Worm (Caenorhabditis elegans) whole organism, late embryonic: ENCODE results near the gene msp-81.

ENCODE experiments used
- T23F11.4 ChIP-seq: fragments of 200-800 bp; sonication (Bioruptor generic); optimal IDR thresholded peaks from 2 replicates; lab custom pipeline; 2018; ENCODE audit warnings: mild to moderate bottlenecking, missing genetic modification characterization, missing compliant biosample characterization
- Y22D7AL.16 ChIP-seq: sonication (generic microtip); optimal IDR thresholded peaks from 2 replicates; lab custom pipeline; 2016; ENCODE audit warnings: missing genetic modification characterization, missing compliant biosample characterization
- ceh-19 ChIP-seq: fragments of 200-800 bp; sonication (Bioruptor generic); optimal IDR thresholded peaks from 2 replicates; lab custom pipeline; 2018; ENCODE audit warnings: mild to moderate bottlenecking, missing genetic modification characterization, missing compliant biosample characterization
- ceh-31 ChIP-seq: sonication (generic microtip); optimal IDR thresholded peaks from 2 replicates; lab custom pipeline; 2016; ENCODE audit warnings: missing genetic modification characterization, missing compliant biosample characterization
- ceh-45 ChIP-seq: fragments of 200-800 bp; sonication (Bioruptor generic); IDR thresholded peaks from 2 replicates; pipeline ENCODE4 v1.3.6; 2022; ENCODE audit warnings: missing genetic modification reagents, missing genetic modification characterization, missing compliant biosample characterization
- ceh-48 ChIP-seq: sonication (generic microtip); optimal IDR thresholded peaks from 2 replicates; lab custom pipeline; 2016; ENCODE audit warnings: missing genetic modification characterization, inconsistent platforms, missing compliant biosample characterization
- ceh-6 ChIP-seq: fragments of 200-800 bp; sonication (Bioruptor generic); optimal IDR thresholded peaks from 2 replicates; lab custom pipeline; 2018; ENCODE audit warnings: mild to moderate bottlenecking, missing genetic modification characterization, missing compliant biosample characterization
- fkh-10 ChIP-seq: fragments of 150-350 bp; optimal IDR thresholded peaks from 2 replicates; lab custom pipeline; 2014; ENCODE audit warnings: missing biosample characterization, missing genetic modification reagents, missing genetic modification characterization
- pag-3 ChIP-seq: sonication (generic microtip); optimal IDR thresholded peaks from 2 replicates; lab custom pipeline; 2016; ENCODE audit warnings: missing compliant biosample characterization, missing genetic modification characterization, borderline replicate concordance
- pax-1 ChIP-seq: fragments of 150-350 bp; optimal IDR thresholded peaks from 2 replicates; lab custom pipeline; 2014; ENCODE audit warnings: missing biosample characterization, missing genetic modification characterization
- pha-4 ChIP-seq: fragments of 150-350 bp; optimal IDR thresholded peaks from 2 replicates; lab custom pipeline; 2018; ENCODE audit warnings: missing biosample characterization, missing genetic modification reagents, missing genetic modification characterization
- pqm-1 ChIP-seq: sonication (generic microtip); optimal IDR thresholded peaks from 2 replicates; lab custom pipeline; 2016; ENCODE audit warnings: missing genetic modification characterization, missing compliant biosample characterization
- tbx-2 ChIP-seq: sonication (generic microtip); optimal IDR thresholded peaks from 2 replicates; lab custom pipeline; 2016; ENCODE audit warnings: missing genetic modification characterization, missing compliant biosample characterization

DNA sequence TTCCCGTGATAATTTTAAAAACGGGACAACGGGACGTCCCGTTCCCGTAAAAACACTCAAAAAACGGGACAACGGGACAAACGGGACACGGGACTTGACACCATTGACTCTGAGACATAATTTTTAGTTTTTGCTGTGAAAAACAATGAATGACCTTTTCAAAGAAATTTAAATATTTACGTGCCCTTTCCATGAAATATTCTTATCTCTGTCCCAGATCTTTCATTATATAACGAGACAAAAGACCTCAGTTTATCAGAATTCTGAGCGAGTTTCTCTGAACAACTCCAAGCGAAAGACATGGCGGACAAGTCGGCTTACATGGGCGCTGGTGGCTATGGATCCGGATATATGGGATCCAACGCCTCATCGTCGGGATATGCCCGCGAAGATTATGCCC is 7.5 kb upstream of the msp-81 start, which contains the start of gene nspd-2:
- TF ChIP-seq tbx-2, result no peak
- no peak for TF ChIP-seq pax-1 (tag; lab: Kevin White, UChicago)
- no peak for TF ChIP-seq pqm-1 (tag; lab: Kevin White, UChicago)
- TF ChIP-seq ceh-31 (tag; lab: Kevin White, UChicago), result no peak
- no peak for TF ChIP-seq ceh-19 (GFP tag; lab: Kevin White, UChicago)
- TF ChIP-seq ceh-6 (GFP tag; lab: Kevin White, UChicago), result no peak
- TF ChIP-seq Y22D7AL.16 (tag; lab: Kevin White, UChicago), result no peak
- TF ChIP-seq T23F11.4 (GFP tag; lab: Kevin White, UChicago), result no peak
- TF ChIP-seq ceh-48 (tag; lab: Kevin White, UChicago), result no peak
- TF ChIP-seq fkh-10 (GFP tag; lab: Kevin White, UChicago), result no peak
- no peak for TF ChIP-seq pha-4 (tag; lab: Kevin White, UChicago)
- TF ChIP-seq ceh-45 (GFP tag; lab: Robert Waterston, UW), result no peak
- no peak for TF ChIP-seq pag-3 (tag; lab: Kevin White, UChicago)
